Fruit fly (Drosophila melanogaster): Measurements from ENCODE around the gene CG9184.

- TF ChIP-seq CG32264 (GFP tag; optimal IDR thresholded peaks at IDR 0.05) (no peak), psq (GFP tag; optimal IDR thresholded peaks at IDR 0.05) (no peak), woc (GFP tag; optimal IDR thresholded peaks at IDR 0.05) (no peak), usp (GFP tag; optimal IDR thresholded peaks at IDR 0.05) (no peak), h (GFP tag; optimal IDR thresholded peaks at IDR 0.05) (no peak), HLH106 (tag; optimal IDR thresholded peaks at IDR 0.05) (no peak), Sp1 (GFP tag; optimal IDR thresholded peaks at IDR 0.05) (no peak)
Measured at dm6 chr3L:1358338-1358737, 35.7 kb upstream of the CG9184 start.

All from whole organism, wandering third instar larva.